Fruit fly (Drosophila melanogaster) whole organism, prepupa: ENCODE results near the gene CG9839.

Experiments used
- CG16779 ChIP-seq: fragments of 200-800 bp; sonication (Bioruptor generic); optimal IDR thresholded peaks from 3 replicates; lab custom pipeline; 2017; ENCODE audit warnings: missing biosample characterization, mild to moderate bottlenecking, missing genetic modification characterization
- CG31627 ChIP-seq: fragments of 200-800 bp; sonication (Bioruptor generic); optimal IDR thresholded peaks from 3 replicates; lab custom pipeline; 2016; ENCODE audit warnings: missing biosample characterization, missing genetic modification characterization

- TF ChIP-seq CG31627 (GFP tag; lab: Kevin White, UChicago) (no peak), CG16779 (tag; lab: Kevin White, UChicago) (no peak)
These were observed 25.8 kb downstream of the CG9839 start, which contains the start of gene CG33191 for dm6 chr3R:8779823-8780222.
